Fruit fly (Drosophila melanogaster) whole organism, embryonic: ENCODE measurements around the gene Plap.

Experiments
- Adf1 ChIP-seq: fragments of 200-800 bp; sonication (Bioruptor generic); IDR thresholded peaks from 2 replicates; pipeline ENCODE4 v1.3.6; 2022; ENCODE audit warnings: missing biosample characterization, missing genetic modification characterization
- CG10543 ChIP-seq: fragments of 200-800 bp; sonication (Bioruptor generic); optimal IDR thresholded peaks from 3 replicates; lab custom pipeline; 2017; ENCODE audit warnings: missing biosample characterization, mild to moderate bottlenecking, missing genetic modification characterization, moderate library complexity
- CG10979 ChIP-seq: fragments of 200-800 bp; sonication (Bioruptor generic); optimal IDR thresholded peaks from 2 replicates; lab custom pipeline; 2018; ENCODE audit warnings: missing biosample characterization, mild to moderate bottlenecking, missing genetic modification characterization, moderate library complexity
- CG12155 ChIP-seq: fragments of 200-800 bp; sonication (Bioruptor generic); optimal IDR thresholded peaks from 3 replicates; lab custom pipeline; 2016; ENCODE audit warnings: missing biosample characterization, missing genetic modification characterization
- CG14710 ChIP-seq: fragments of 200-800 bp; sonication (Bioruptor generic); optimal IDR thresholded peaks from 3 replicates; lab custom pipeline; 2019; ENCODE audit warnings: missing biosample characterization, mild to moderate bottlenecking, missing genetic modification characterization, moderate library complexity
- CG1529 ChIP-seq: fragments of 200-800 bp; sonication (Bioruptor generic); optimal IDR thresholded peaks from 3 replicates; lab custom pipeline; 2018; ENCODE audit warnings: missing biosample characterization, missing genetic modification characterization
- CG15514 ChIP-seq: fragments of 200-800 bp; sonication (Bioruptor generic); optimal IDR thresholded peaks from 3 replicates; lab custom pipeline; 2017; ENCODE audit warnings: missing biosample characterization, missing genetic modification characterization, mild to moderate bottlenecking, moderate library complexity, missing genetic modification reagents
- CG1647 ChIP-seq: fragments of 200-800 bp; sonication (Bioruptor generic); optimal IDR thresholded peaks from 3 replicates; lab custom pipeline; 2016; ENCODE audit warnings: missing biosample characterization, missing genetic modification characterization
- CG18476 ChIP-seq: fragments of 200-800 bp; sonication (Bioruptor generic); optimal IDR thresholded peaks from 2 replicates; lab custom pipeline; 2016; ENCODE audit warnings: missing biosample characterization, mild to moderate bottlenecking, missing genetic modification characterization
- CG2120 ChIP-seq: fragments of 200-800 bp; sonication (Bioruptor generic); optimal IDR thresholded peaks from 3 replicates; lab custom pipeline; 2016; ENCODE audit warnings: missing biosample characterization, missing genetic modification characterization
- CG34376 ChIP-seq: fragments of 200-800 bp; sonication (Bioruptor generic); optimal IDR thresholded peaks from 2 replicates; lab custom pipeline; 2018; ENCODE audit warnings: missing biosample characterization, mild to moderate bottlenecking, missing genetic modification characterization
- CG34422 ChIP-seq: fragments of 200-800 bp; sonication (Bioruptor generic); IDR thresholded peaks from 3 replicates; pipeline ENCODE4 v1.3.6; 2022; ENCODE audit warnings: missing biosample characterization, missing genetic modification characterization
- CG3847 ChIP-seq: fragments of 200-800 bp; sonication (Bioruptor generic); IDR thresholded peaks from 2 replicates; pipeline ENCODE4 v1.3.6; 2022; ENCODE audit warnings: missing biosample characterization, missing genetic modification characterization
- CG4424 ChIP-seq: fragments of 200-800 bp; sonication (Bioruptor generic); optimal IDR thresholded peaks from 3 replicates; lab custom pipeline; 2016; ENCODE audit warnings: missing biosample characterization, missing genetic modification characterization
- CG4707 ChIP-seq: fragments of 200-800 bp; sonication (Bioruptor generic); optimal IDR thresholded peaks from 2 replicates; lab custom pipeline; 2018; ENCODE audit warnings: missing biosample characterization, mild to moderate bottlenecking, missing genetic modification characterization, moderate library complexity
- CG6683 ChIP-seq: fragments of 200-800 bp; sonication (Bioruptor generic); optimal IDR thresholded peaks from 2 replicates; lab custom pipeline; 2017; ENCODE audit warnings: missing biosample characterization, mild to moderate bottlenecking, missing genetic modification characterization, missing genetic modification reagents
- CG6689 ChIP-seq: fragments of 200-800 bp; sonication (Bioruptor generic); IDR thresholded peaks from 2 replicates; pipeline ENCODE4 v1.3.6; 2022; ENCODE audit warnings: missing biosample characterization, missing genetic modification characterization
- CG7271 ChIP-seq: fragments of 200-800 bp; sonication (Bioruptor generic); optimal IDR thresholded peaks from 2 replicates; lab custom pipeline; 2018; ENCODE audit warnings: missing biosample characterization, mild to moderate bottlenecking, missing genetic modification characterization, moderate library complexity
- CG7928 ChIP-seq: fragments of 200-800 bp; sonication (Bioruptor generic); optimal IDR thresholded peaks from 2 replicates; lab custom pipeline; 2017; ENCODE audit warnings: missing biosample characterization, mild to moderate bottlenecking, missing genetic modification characterization
- CG8944 ChIP-seq: fragments of 200-800 bp; sonication (Bioruptor generic); optimal IDR thresholded peaks from 3 replicates; lab custom pipeline; 2016; ENCODE audit warnings: missing biosample characterization, missing genetic modification characterization
- CrebB ChIP-seq: fragments of 200-800 bp; sonication (Bioruptor generic); optimal IDR thresholded peaks from 3 replicates; lab custom pipeline; 2018; ENCODE audit warnings: missing biosample characterization, mild to moderate bottlenecking, missing genetic modification characterization
- H2.0 ChIP-seq: fragments of 200-800 bp; sonication (Bioruptor generic); IDR thresholded peaks from 2 replicates; pipeline ENCODE4 v1.3.6; 2022; ENCODE audit warnings: missing biosample characterization, missing genetic modification characterization
- Hsf ChIP-seq: fragments of 200-800 bp; sonication (Bioruptor generic); optimal IDR thresholded peaks from 3 replicates; lab custom pipeline; 2016; ENCODE audit warnings: missing biosample characterization, missing genetic modification characterization
- Mad ChIP-seq: fragments of 200-800 bp; sonication (Bioruptor generic); optimal IDR thresholded peaks from 2 replicates; lab custom pipeline; 2016; ENCODE audit warnings: missing biosample characterization, missing genetic modification characterization
- Mes4 ChIP-seq: fragments of 200-800 bp; sonication (Bioruptor generic); optimal IDR thresholded peaks from 2 replicates; lab custom pipeline; 2016; ENCODE audit warnings: missing biosample characterization, missing genetic modification characterization
- Mrtf ChIP-seq: fragments of 200-800 bp; sonication (Bioruptor generic); IDR thresholded peaks from 3 replicates; pipeline ENCODE4 v1.3.6; 2022; ENCODE audit warnings: missing biosample characterization, missing genetic modification characterization
- NFAT ChIP-seq: fragments of 200-800 bp; sonication (Bioruptor generic); IDR thresholded peaks from 2 replicates; pipeline ENCODE4 v1.3.6; 2022; ENCODE audit warnings: missing biosample characterization, missing genetic modification characterization
- Oaz ChIP-seq: fragments of 200-800 bp; sonication (Bioruptor generic); IDR thresholded peaks from 2 replicates; pipeline ENCODE4 v1.3.6; 2022; ENCODE audit warnings: missing biosample characterization, missing genetic modification characterization
- Sry-δ ChIP-seq: fragments of 200-800 bp; sonication (Bioruptor generic); optimal IDR thresholded peaks from 2 replicates; lab custom pipeline; 2016; ENCODE audit warnings: missing biosample characterization, missing genetic modification characterization
- Ssrp ChIP-seq: fragments of 200-800 bp; sonication (Bioruptor generic); optimal IDR thresholded peaks from 2 replicates; lab custom pipeline; 2018; ENCODE audit warnings: missing biosample characterization, mild to moderate bottlenecking, missing genetic modification characterization, moderate library complexity
- ase ChIP-seq: fragments of 200-800 bp; sonication (Bioruptor generic); IDR thresholded peaks from 3 replicates; pipeline ENCODE4 v1.3.6; 2022; ENCODE audit warnings: missing biosample characterization, missing genetic modification characterization
- ato ChIP-seq: fragments of 200-800 bp; sonication (Bioruptor generic); IDR thresholded peaks from 2 replicates; pipeline ENCODE4 v1.3.6; 2022; ENCODE audit warnings: missing biosample characterization, missing genetic modification characterization; ENCODE audit not compliant: partially characterized antibody
- bsh ChIP-seq, 2 experiments: fragments of 200-800 bp; sonication (Bioruptor generic); optimal IDR thresholded peaks; 2 replicates each; lab custom pipeline; 2017 to 2018; ENCODE audit warnings: mild to moderate bottlenecking in 2 of 2, missing biosample characterization in 2 of 2, missing genetic modification characterization in 2 of 2, moderate library complexity in 1 of 2
- cg ChIP-seq: fragments of 200-800 bp; sonication (Bioruptor generic); optimal IDR thresholded peaks from 3 replicates; lab custom pipeline; 2019; ENCODE audit warnings: missing biosample characterization, mild to moderate bottlenecking, missing genetic modification characterization, moderate library complexity
- crc ChIP-seq: fragments of 200-800 bp; sonication (Bioruptor generic); optimal IDR thresholded peaks from 2 replicates; lab custom pipeline; 2016; ENCODE audit warnings: missing biosample characterization, missing genetic modification characterization
- esg ChIP-seq: fragments of 200-800 bp; sonication (Bioruptor generic); conservative IDR thresholded peaks from 2 replicates; pipeline ENCODE4 v1.3.6; 2022; ENCODE audit warnings: missing biosample characterization, missing genetic modification characterization
- fd3F ChIP-seq: fragments of 200-800 bp; sonication (Bioruptor generic); optimal IDR thresholded peaks from 2 replicates; lab custom pipeline; 2018; ENCODE audit warnings: missing biosample characterization, mild to moderate bottlenecking, missing genetic modification characterization, moderate library complexity
- fd96Cb ChIP-seq: fragments of 200-800 bp; sonication (Bioruptor generic); optimal IDR thresholded peaks from 2 replicates; lab custom pipeline; 2018; ENCODE audit warnings: missing biosample characterization, mild to moderate bottlenecking, missing genetic modification characterization, moderate library complexity
- grn ChIP-seq: fragments of 200-800 bp; sonication (Bioruptor generic); optimal IDR thresholded peaks from 3 replicates; lab custom pipeline; 2017; ENCODE audit warnings: missing biosample characterization, missing genetic modification characterization
- gsb ChIP-seq: fragments of 200-800 bp; sonication (Bioruptor generic); IDR thresholded peaks from 2 replicates; pipeline ENCODE4 v1.3.6; 2022; ENCODE audit warnings: missing biosample characterization, missing genetic modification characterization
- h ChIP-seq: fragments of >200 bp; optimal IDR thresholded peaks from 2 replicates; lab custom pipeline; 2017
- inv ChIP-seq: fragments of 200-800 bp; sonication (Bioruptor generic); IDR thresholded peaks from 2 replicates; pipeline ENCODE4 v1.3.6; 2022; ENCODE audit warnings: missing biosample characterization, missing genetic modification characterization; ENCODE audit not compliant: partially characterized antibody
- lilli ChIP-seq: fragments of 200-800 bp; sonication (Bioruptor generic); optimal IDR thresholded peaks from 3 replicates; lab custom pipeline; 2016; ENCODE audit warnings: missing biosample characterization, missing genetic modification characterization
- nerfin-1 ChIP-seq: fragments of 200-800 bp; sonication (Bioruptor generic); optimal IDR thresholded peaks from 3 replicates; lab custom pipeline; 2019; ENCODE audit warnings: missing biosample characterization, mild to moderate bottlenecking, missing genetic modification characterization, moderate library complexity
- pnt ChIP-seq: fragments of 200-800 bp; sonication (Bioruptor generic); optimal IDR thresholded peaks from 3 replicates; lab custom pipeline; 2016; ENCODE audit warnings: missing biosample characterization, missing genetic modification characterization
- pum ChIP-seq: fragments of 200-800 bp; sonication (Bioruptor generic); optimal IDR thresholded peaks from 2 replicates; lab custom pipeline; 2016; ENCODE audit warnings: missing biosample characterization, missing genetic modification characterization
- sc ChIP-seq, 3 experiments: fragments of >200 bp in 2 of 3; fragments of 200-800 bp in 1 of 3; sonication (Bioruptor generic) in 1 of 3; optimal IDR thresholded peaks; 2 replicates in 2 of 3; 3 replicates in 1 of 3; lab custom pipeline; 2017; ENCODE audit warnings: mild to moderate bottlenecking in 1 of 3, missing biosample characterization in 1 of 3, missing genetic modification characterization in 1 of 3, missing genetic modification reagents in 1 of 3
- sens-2 ChIP-seq: fragments of 200-800 bp; sonication (Bioruptor generic); IDR thresholded peaks from 2 replicates; pipeline ENCODE4 v1.3.6; 2022; ENCODE audit warnings: missing biosample characterization, missing genetic modification characterization
- unc-4 ChIP-seq: fragments of 200-800 bp; sonication (Bioruptor generic); IDR thresholded peaks from 2 replicates; pipeline ENCODE4 v1.3.6; 2022; ENCODE audit warnings: missing biosample characterization, missing genetic modification characterization; ENCODE audit not compliant: partially characterized antibody
- zfh2 ChIP-seq: fragments of 200-800 bp; sonication (Bioruptor generic); optimal IDR thresholded peaks from 2 replicates; lab custom pipeline; 2016; ENCODE audit warnings: missing biosample characterization, missing genetic modification characterization

Gene Plap

DNA sequence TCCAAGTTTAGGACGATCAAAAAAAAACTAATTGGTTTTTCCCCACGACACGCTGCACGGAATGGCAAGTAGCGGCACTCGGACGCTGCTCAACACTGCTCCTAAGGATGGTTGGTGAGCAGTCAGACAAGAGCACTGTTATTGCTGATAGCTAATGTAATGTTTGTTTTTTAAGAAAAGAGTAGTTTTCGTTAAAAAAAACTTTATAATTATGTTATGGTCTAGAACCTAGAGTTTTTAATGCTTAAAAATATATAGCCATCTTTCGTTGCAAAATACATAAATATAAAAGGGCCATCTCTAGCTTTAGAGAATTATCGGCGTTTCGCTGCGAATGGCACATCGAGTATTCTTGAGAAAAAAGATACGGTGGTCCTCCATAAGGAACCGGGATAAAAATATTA, 2.5 kb upstream of the Plap start, which contains the start of the genes Charon and CG4887 (continued):
- peak; percentile 89 for TF ChIP-seq Hsf (GFP tag; lab: Kevin White, UChicago)
- TF ChIP-seq CG4424 (GFP tag; lab: Kevin White, UChicago): peak; percentile 89
- peak; percentile 80 for TF ChIP-seq Ssrp (tag; lab: Kevin White, UChicago)
- peak in 1 of 2 experiments; percentile 79 for TF ChIP-seq bsh (GFP tag; optimal IDR thresholded peaks at IDR 0.05; lab: Kevin White, UChicago)
- TF ChIP-seq Mrtf: 0 out of 3 replicates have a peak, but pooled peaks have one; percentile 44
- peak; percentile 57; the same call in 1 of the 2 replicates for TF ChIP-seq Oaz
- peak; percentile 86 for TF ChIP-seq CG12155 (GFP tag; lab: Kevin White, UChicago)
- peak; percentile 92 for TF ChIP-seq CG3847
- TF ChIP-seq lilli (GFP tag; lab: Kevin White, UChicago): peak; percentile 93
- peak; percentile 79 for TF ChIP-seq CG15514 (GFP tag; lab: Kevin White, UChicago)
- no peak for TF ChIP-seq sc (optimal IDR thresholded peaks at IDR 0.05; lab: Kevin White, UChicago)
- no peak for TF ChIP-seq sc (GFP tag; optimal IDR thresholded peaks at IDR 0.05; lab: Kevin White, UChicago)
- TF ChIP-seq CG6689: peak; percentile 77
- TF ChIP-seq Sry-δ (GFP tag; lab: Kevin White, UChicago): peak; percentile 96
- TF ChIP-seq crc (GFP tag; lab: Kevin White, UChicago): peak; percentile 65
- TF ChIP-seq grn (GFP tag; lab: Kevin White, UChicago): no peak
- TF ChIP-seq CG18476: no peak
- TF ChIP-seq fd3F (GFP tag; lab: Kevin White, UChicago): peak; percentile 76
- TF ChIP-seq pum (GFP tag; lab: Kevin White, UChicago): peak; percentile 90
- no peak for TF ChIP-seq CG1529
- TF ChIP-seq zfh2 (GFP tag; lab: Kevin White, UChicago): peak; percentile 93
- TF ChIP-seq NFAT: peak; percentile 80
- peak; percentile 71 for TF ChIP-seq CG34376 (GFP tag; lab: Kevin White, UChicago)
- peak; percentile 25; the same call in 1 of the 2 replicates for TF ChIP-seq ato
- peak; percentile 66 for TF ChIP-seq CG6683 (GFP tag; lab: Kevin White, UChicago)
- peak; percentile 87 for TF ChIP-seq Mad (GFP tag; lab: Kevin White, UChicago)
- TF ChIP-seq fd96Cb (tag; lab: Kevin White, UChicago): peak; percentile 65
- TF ChIP-seq Mes4: peak; percentile 67
- TF ChIP-seq ase (GFP tag; lab: Robert Waterston, UW): peak; percentile 74
- no peak for TF ChIP-seq cg (GFP tag; lab: Kevin White, UChicago)
- TF ChIP-seq CG7928 (GFP tag; lab: Kevin White, UChicago): peak; percentile 53
- peak; percentile 80 for TF ChIP-seq pnt (GFP tag; lab: Kevin White, UChicago)
- TF ChIP-seq sens-2: no peak
- TF ChIP-seq esg: peak; percentile 84
- peak; percentile 88 for TF ChIP-seq CG10543
- peak; percentile 79 for TF ChIP-seq unc-4 (GFP tag; lab: Robert Waterston, UW)
- peak; percentile 43; the same call in 1 of the 2 replicates for TF ChIP-seq Adf1 (GFP tag; lab: Robert Waterston, UW)
- peak; percentile 94 for TF ChIP-seq CG2120
- TF ChIP-seq CrebB: peak; percentile 52
- peak; percentile 86 for TF ChIP-seq CG14710 (tag; lab: Kevin White, UChicago)
- peak; percentile 76 for TF ChIP-seq nerfin-1 (tag; lab: Kevin White, UChicago)
- TF ChIP-seq gsb (GFP tag; lab: Robert Waterston, UW): no peak
- peak; percentile 35 for TF ChIP-seq CG7271
- TF ChIP-seq inv (GFP tag; lab: Robert Waterston, UW): peak; percentile 76; the same call in 1 of the 2 replicates
- peak; percentile 85 for TF ChIP-seq CG8944
- TF ChIP-seq H2.0 (GFP tag; lab: Robert Waterston, UW): peak; percentile 56
- no peak for TF ChIP-seq h
- peak; percentile 88 for TF ChIP-seq CG34422 (GFP tag; lab: Robert Waterston, UW)
- TF ChIP-seq CG1647 (GFP tag; lab: Kevin White, UChicago): peak; percentile 76
- TF ChIP-seq CG4707: no peak
- TF ChIP-seq CG10979 (tag; lab: Kevin White, UChicago): peak; percentile 71
